Fruit fly (Drosophila melanogaster) whole organism, wandering third instar larva: Measurements from ENCODE around the gene CG42699.

ENCODE experiments used
- Abd-B ChIP-seq: fragments of >200 bp; optimal IDR thresholded peaks from 2 replicates; lab custom pipeline; 2017; ENCODE audit warnings: missing biosample characterization, missing genetic modification characterization
- CG32264 ChIP-seq: fragments of 200-800 bp; sonication (Bioruptor generic); optimal IDR thresholded peaks from 2 replicates; lab custom pipeline; 2016; ENCODE audit warnings: missing biosample characterization, missing genetic modification characterization
- CG9705 ChIP-seq: fragments of 200-800 bp; sonication (Bioruptor generic); optimal IDR thresholded peaks from 2 replicates; lab custom pipeline; 2018; ENCODE audit warnings: missing biosample characterization, mild to moderate bottlenecking, missing genetic modification characterization
- Dfd ChIP-seq: fragments of >200 bp; optimal IDR thresholded peaks from 2 replicates; lab custom pipeline; 2017; ENCODE audit warnings: missing biosample characterization, missing genetic modification characterization
- Dif ChIP-seq: fragments of 200-275, 200-300 bp; sonication (Bioruptor generic); optimal IDR thresholded peaks from 2 replicates; lab custom pipeline; 2018; ENCODE audit warnings: missing biosample characterization, missing genetic modification characterization; ENCODE audit not compliant: partially characterized antibody
- HLH106 ChIP-seq: fragments of 200-800 bp; optimal IDR thresholded peaks from 3 replicates; lab custom pipeline; 2019; ENCODE audit warnings: missing biosample characterization, mild to moderate bottlenecking, missing genetic modification characterization, moderate library complexity
- Hnf4 ChIP-seq: fragments of 200-800 bp; sonication (Bioruptor generic); optimal IDR thresholded peaks from 2 replicates; lab custom pipeline; 2016; ENCODE audit warnings: missing biosample characterization, mild to moderate bottlenecking, missing genetic modification characterization
- Hr78 ChIP-seq: fragments of >200 bp; optimal IDR thresholded peaks from 2 replicates; lab custom pipeline; 2017; ENCODE audit warnings: missing biosample characterization, missing genetic modification characterization
- Hr83 ChIP-seq: fragments of 200-300 bp; sonication (Bioruptor generic); optimal IDR thresholded peaks from 2 replicates; lab custom pipeline; 2016; ENCODE audit warnings: missing biosample characterization, mild to moderate bottlenecking, missing genetic modification characterization, moderate library complexity; ENCODE audit not compliant: poor library complexity, severe bottlenecking
- Jra ChIP-seq: sonication (Bioruptor generic); optimal IDR thresholded peaks from 2 replicates; lab custom pipeline; 2016; ENCODE audit warnings: missing biosample characterization, missing genetic modification characterization
- Myc ChIP-seq: fragments of >200 bp; optimal IDR thresholded peaks from 2 replicates; lab custom pipeline; 2017
- N ChIP-seq: fragments of >200 bp; optimal IDR thresholded peaks from 2 replicates; lab custom pipeline; 2018; ENCODE audit warnings: missing biosample characterization, missing external identifiers, missing genetic modification characterization
- OdsH ChIP-seq: fragments of 200-800 bp; sonication (Bioruptor generic); optimal IDR thresholded peaks from 2 replicates; lab custom pipeline; 2016; ENCODE audit warnings: missing biosample characterization, mild to moderate bottlenecking, missing genetic modification characterization
- Sp1 ChIP-seq: fragments of 200-800 bp; sonication (Bioruptor generic); optimal IDR thresholded peaks from 3 replicates; lab custom pipeline; 2019; ENCODE audit warnings: missing biosample characterization, mild to moderate bottlenecking, missing genetic modification characterization, moderate library complexity
- Vsx2 ChIP-seq: fragments of 200-300, 225-300 bp; sonication (Bioruptor generic); optimal IDR thresholded peaks from 2 replicates; lab custom pipeline; 2018; ENCODE audit warnings: missing biosample characterization, missing genetic modification characterization; ENCODE audit not compliant: partially characterized antibody
- brk ChIP-seq: fragments of 200-800 bp; sonication (Bioruptor generic); optimal IDR thresholded peaks from 2 replicates; lab custom pipeline; 2016; ENCODE audit warnings: missing biosample characterization, mild to moderate bottlenecking, missing genetic modification characterization
- dl ChIP-seq, 2 experiments: fragments of 175-275, 200-275 bp in 1 of 2; fragments of 200-275 bp in 1 of 2; sonication (Bioruptor generic); optimal IDR thresholded peaks; lab custom pipeline; 2018; ENCODE audit warnings: mild to moderate bottlenecking in 2 of 2, missing biosample characterization in 2 of 2, missing genetic modification characterization in 2 of 2, moderate library complexity in 2 of 2; ENCODE audit not compliant: partially characterized antibody in 2 of 2, insufficient read depth in 1 of 2
- ey ChIP-seq: fragments of 200-800 bp; sonication (Bioruptor generic); optimal IDR thresholded peaks from 2 replicates; lab custom pipeline; 2016; ENCODE audit warnings: missing biosample characterization, missing genetic modification characterization
- foxo ChIP-seq, 2 experiments: fragments of 200-800 bp; sonication (Bioruptor generic); optimal IDR thresholded peaks; 2 replicates in 1 of 2; 3 replicates in 1 of 2; lab custom pipeline; 2016 to 2017; ENCODE audit warnings: missing biosample characterization in 2 of 2, missing genetic modification characterization in 2 of 2
- fru ChIP-seq: fragments of 200-800 bp; sonication (Bioruptor generic); optimal IDR thresholded peaks from 3 replicates; lab custom pipeline; 2016; ENCODE audit warnings: missing biosample characterization, mild to moderate bottlenecking, missing genetic modification characterization
- h ChIP-seq: fragments of 200-800 bp; sonication (Bioruptor generic); optimal IDR thresholded peaks from 3 replicates; lab custom pipeline; 2016; ENCODE audit warnings: missing biosample characterization, mild to moderate bottlenecking, missing genetic modification characterization
- jim ChIP-seq: fragments of 175-275, 200-325 bp; sonication (Bioruptor generic); optimal IDR thresholded peaks from 2 replicates; lab custom pipeline; 2016; ENCODE audit warnings: missing biosample characterization, mild to moderate bottlenecking, missing genetic modification characterization
- lola ChIP-seq: fragments of >200 bp; optimal IDR thresholded peaks from 2 replicates; lab custom pipeline; 2017; ENCODE audit warnings: missing biosample characterization, missing genetic modification characterization
- pan ChIP-seq: fragments of >200 bp; optimal IDR thresholded peaks from 2 replicates; lab custom pipeline; 2017
- rgr ChIP-seq: fragments of 200-800 bp; sonication (Bioruptor generic); optimal IDR thresholded peaks from 3 replicates; lab custom pipeline; 2016; ENCODE audit warnings: missing biosample characterization, mild to moderate bottlenecking, missing genetic modification characterization
- sage ChIP-seq: fragments of 200-800 bp; sonication (Bioruptor generic); optimal IDR thresholded peaks from 2 replicates; lab custom pipeline; 2016; ENCODE audit warnings: missing biosample characterization, mild to moderate bottlenecking, missing genetic modification characterization
- sv ChIP-seq: fragments of 200-800 bp; sonication (Bioruptor generic); optimal IDR thresholded peaks from 3 replicates; lab custom pipeline; 2016; ENCODE audit warnings: missing biosample characterization, missing genetic modification characterization
- tai ChIP-seq: sonication (Bioruptor generic); optimal IDR thresholded peaks from 2 replicates; lab custom pipeline; 2016; ENCODE audit warnings: missing biosample characterization, missing genetic modification characterization
- usp ChIP-seq: fragments of >200 bp; optimal IDR thresholded peaks from 2 replicates; lab custom pipeline; 2017; ENCODE audit warnings: missing biosample characterization, missing genetic modification characterization
- woc ChIP-seq: sonication (Bioruptor generic); optimal IDR thresholded peaks from 2 replicates; lab custom pipeline; 2016; ENCODE audit warnings: missing biosample characterization, mild to moderate bottlenecking, missing genetic modification characterization

CG42699 gene

DNA sequence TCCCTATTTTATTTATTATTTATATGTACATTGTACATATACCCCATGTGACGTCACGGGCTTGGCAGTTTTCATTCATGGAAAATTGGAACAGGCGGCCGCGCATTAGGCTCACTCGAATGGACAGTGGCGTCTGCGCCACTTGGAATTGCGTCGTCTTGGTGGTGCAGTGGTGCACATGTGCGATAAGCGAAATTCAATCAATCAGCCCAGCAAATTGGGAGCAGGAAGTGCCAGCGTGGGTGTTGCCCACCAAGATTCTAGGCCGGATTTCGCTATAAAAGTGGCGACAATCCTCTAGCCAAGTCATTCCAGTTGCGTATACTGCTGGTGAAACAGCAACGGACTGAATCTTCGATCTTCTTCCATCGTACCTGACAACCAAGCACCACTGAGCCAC is 27.5 kb downstream of the CG42699 start, which contains the start of gene CG12239:
TSS of gene CG12239 (plus strand) at position 301 of the 400 bp plus-strand sequence.
- no peak for TF ChIP-seq Hr83 (GFP tag; lab: Kevin White, UChicago)
- TF ChIP-seq usp (GFP tag; lab: Kevin White, UChicago), result no peak
- no peak for TF ChIP-seq jim

dm6 chrX:5800634-5801033 is 36.3 kb downstream of the CG42699 start:
- TF ChIP-seq usp (GFP tag; lab: Kevin White, UChicago) (no peak), pan (lab: Kevin White, UChicago) (no peak), HLH106 (tag; lab: Kevin White, UChicago) (peak; percentile 21), tai (GFP tag; lab: Kevin White, UChicago) (no peak), Vsx2 (GFP tag; lab: Kevin White, UChicago) (no peak), dl (GFP tag; optimal IDR thresholded peaks at IDR 0.05; lab: Kevin White, UChicago; ENCODE audit: insufficient read depth in 1 of 2, partially characterized antibody in 2 of 2) (no peak), Sp1 (GFP tag; lab: Kevin White, UChicago) (no peak), h (GFP tag; lab: Kevin White, UChicago) (peak; percentile 11), foxo (GFP tag; optimal IDR thresholded peaks at IDR 0.05; lab: Kevin White, UChicago) (peak in 1 of 2 experiments; percentile 5), Hnf4 (GFP tag; lab: Kevin White, UChicago) (no peak), sv (GFP tag; lab: Kevin White, UChicago) (no peak), ey (GFP tag; lab: Kevin White, UChicago) (peak; percentile 0)

- TF ChIP-seq sage (GFP tag; lab: Kevin White, UChicago), result no peak
- no peak for TF ChIP-seq HLH106 (tag; lab: Kevin White, UChicago)
- no peak for TF ChIP-seq lola (GFP tag; lab: Kevin White, UChicago)
- TF ChIP-seq N (GFP tag; lab: Kevin White, UChicago), result no peak
- TF ChIP-seq Dif (GFP tag; lab: Kevin White, UChicago), result no peak
- no peak for TF ChIP-seq Jra
- no peak for TF ChIP-seq woc (GFP tag; lab: Kevin White, UChicago)
- TF ChIP-seq brk, result no peak
- no peak for TF ChIP-seq Abd-B (GFP tag; lab: Kevin White, UChicago)
- TF ChIP-seq, all 38 proteins: peak for 0
Measured at dm6 chrX:5804377-5804776, 40.0 kb downstream of the CG42699 start, which contains the start of gene Cpr5C. Gene Cpr5C (plus strand): TSS chrX:5804677.

DNA sequence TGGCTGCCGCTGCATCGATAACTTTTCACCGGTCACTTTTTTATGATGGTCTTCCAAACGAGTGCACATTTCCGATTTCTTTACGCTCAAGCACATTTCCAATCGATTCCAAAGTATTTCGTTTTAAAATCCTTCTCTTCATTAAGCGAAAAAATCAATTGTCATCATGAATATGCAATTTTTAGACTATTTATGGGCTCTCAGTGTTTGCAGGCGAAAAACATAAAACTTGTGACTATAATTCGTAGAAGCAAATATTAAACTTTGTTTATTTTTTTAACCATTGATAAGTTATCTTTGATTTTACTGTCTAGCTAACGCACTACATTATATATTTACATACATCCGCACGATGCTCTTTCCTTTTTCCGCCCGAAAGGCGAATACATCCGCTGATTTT is 44.3 kb downstream of the CG42699 start, which contains the start of gene Prosbeta2R1:
TSS of gene Prosbeta2R1 (plus strand) at position 301 of the 400 bp plus-strand sequence.
- no peak for TF ChIP-seq woc (GFP tag; lab: Kevin White, UChicago)
- no peak for TF ChIP-seq OdsH (GFP tag; lab: Kevin White, UChicago)
- TF ChIP-seq Sp1 (GFP tag; lab: Kevin White, UChicago), result no peak
- TF ChIP-seq sage (GFP tag; lab: Kevin White, UChicago), result no peak
- TF ChIP-seq, all 38 proteins: peak for 0

- TF ChIP-seq rgr, result no peak
- TF ChIP-seq Hr78 (GFP tag; lab: Kevin White, UChicago), result no peak
- no peak for TF ChIP-seq Dfd (GFP tag; lab: Kevin White, UChicago)
- no peak for TF ChIP-seq fru (GFP tag; lab: Kevin White, UChicago)
- no peak for TF ChIP-seq CG32264 (GFP tag; lab: Kevin White, UChicago)
- no peak for TF ChIP-seq CG9705 (GFP tag; lab: Kevin White, UChicago)
- no peak for TF ChIP-seq Myc (lab: Kevin White, UChicago)
- no peak for TF ChIP-seq Dif (GFP tag; lab: Kevin White, UChicago)
- no peak for TF ChIP-seq OdsH (GFP tag; lab: Kevin White, UChicago)
- TF ChIP-seq Vsx2 (GFP tag; lab: Kevin White, UChicago), result no peak
- TF ChIP-seq, all 38 proteins: peak for 0
Measured at dm6 chrX:5812877-5813276, 48.5 kb downstream of the CG42699 start, which contains the start of gene CG44329. Gene CG44329 (minus strand): TSS chrX:5812977.
